Worm (Caenorhabditis elegans): Measurements from ENCODE around the gene Y41D4B.1.

DNA sequence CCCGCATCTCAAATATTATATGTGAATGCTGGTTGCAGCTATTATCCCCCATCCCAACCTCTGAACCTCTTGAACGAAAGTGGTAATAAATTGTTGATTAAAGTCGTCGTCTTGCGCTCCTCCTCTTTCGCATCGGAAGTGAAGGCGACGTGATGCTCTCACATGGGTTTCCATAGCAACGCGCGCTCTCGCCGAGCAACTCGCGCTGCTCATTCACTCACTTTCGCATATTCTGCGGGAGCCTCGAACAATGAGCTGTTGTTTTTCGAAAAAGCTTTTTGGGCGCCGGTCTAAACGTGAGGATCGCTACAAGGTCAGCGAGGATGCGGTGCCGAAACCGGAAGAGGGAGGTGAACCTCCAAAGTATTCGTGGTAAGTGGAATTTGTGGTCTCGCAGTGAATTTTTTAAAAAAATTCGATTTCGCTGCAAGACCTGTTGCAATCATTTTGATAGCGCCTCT, 38.6 kb downstream of the Y41D4B.1 start, which contains the start of gene rpi-2:
- TF ChIP-seq lsy-12 (tag; optimal IDR thresholded peaks at IDR 0.05) (no peak), elt-1 (tag; optimal IDR thresholded peaks at IDR 0.05) (no peak), ama-1 (optimal IDR thresholded peaks at IDR 0.05) (peak; percentile 84), nhr-12 (tag; optimal IDR thresholded peaks at IDR 0.05) (no peak), ztf-11 (tag; optimal IDR thresholded peaks at IDR 0.05) (no peak)

All from whole organism, L3 larva.